Fruit fly (Drosophila melanogaster) whole organism, embryonic: ENCODE results near the gene Snx6.

Experiments
- Antp ChIP-seq: fragments of 200-800 bp; sonication (Bioruptor generic); optimal IDR thresholded peaks from 3 replicates; lab custom pipeline; 2016; ENCODE audit warnings: missing biosample characterization, missing genetic modification characterization
- Atf-2 ChIP-seq: fragments of 200-800 bp; sonication (Bioruptor generic); optimal IDR thresholded peaks from 2 replicates; lab custom pipeline; 2016; ENCODE audit warnings: missing biosample characterization, missing genetic modification characterization
- B-H2 ChIP-seq: fragments of 200-800 bp; sonication (Bioruptor generic); optimal IDR thresholded peaks from 2 replicates; lab custom pipeline; 2018; ENCODE audit warnings: missing biosample characterization, mild to moderate bottlenecking, missing genetic modification characterization
- CG10565 ChIP-seq: fragments of 200-800 bp; sonication (Bioruptor generic); optimal IDR thresholded peaks from 3 replicates; lab custom pipeline; 2016; ENCODE audit warnings: missing biosample characterization, mild to moderate bottlenecking, missing genetic modification characterization
- CG13123 ChIP-seq: fragments of 200-800 bp; sonication (Bioruptor generic); optimal IDR thresholded peaks from 2 replicates; lab custom pipeline; 2016; ENCODE audit warnings: missing biosample characterization, missing genetic modification characterization
- CG13894 ChIP-seq: fragments of 200-800 bp; sonication (Bioruptor generic); optimal IDR thresholded peaks from 3 replicates; lab custom pipeline; 2018; ENCODE audit warnings: missing biosample characterization, mild to moderate bottlenecking, missing genetic modification characterization, moderate library complexity
- CG1529 ChIP-seq: fragments of 200-800 bp; sonication (Bioruptor generic); optimal IDR thresholded peaks from 3 replicates; lab custom pipeline; 2018; ENCODE audit warnings: missing biosample characterization, missing genetic modification characterization
- CG1647 ChIP-seq: fragments of 200-800 bp; sonication (Bioruptor generic); optimal IDR thresholded peaks from 3 replicates; lab custom pipeline; 2016; ENCODE audit warnings: missing biosample characterization, missing genetic modification characterization
- CG17385 ChIP-seq: fragments of 200-800 bp; sonication (Bioruptor generic); optimal IDR thresholded peaks from 3 replicates; lab custom pipeline; 2018; ENCODE audit warnings: missing biosample characterization, mild to moderate bottlenecking, missing genetic modification characterization
- CG17612 ChIP-seq: fragments of 200-800 bp; sonication (Bioruptor generic); IDR thresholded peaks from 2 replicates; pipeline ENCODE4 v1.3.6; 2022; ENCODE audit warnings: missing biosample characterization, missing genetic modification characterization
- CG2202 ChIP-seq: fragments of 200-800 bp; sonication (Bioruptor generic); optimal IDR thresholded peaks from 2 replicates; lab custom pipeline; 2018; ENCODE audit warnings: missing biosample characterization, mild to moderate bottlenecking, missing genetic modification characterization
- CG31224 ChIP-seq: fragments of 200-800 bp; sonication (Bioruptor generic); IDR thresholded peaks from 2 replicates; pipeline ENCODE4 v1.3.6; 2022; ENCODE audit warnings: missing biosample characterization, missing genetic modification characterization
- CG3163 ChIP-seq: fragments of 200-800 bp; sonication (Bioruptor generic); optimal IDR thresholded peaks from 3 replicates; lab custom pipeline; 2016; ENCODE audit warnings: missing biosample characterization, missing genetic modification characterization
- CG32767 ChIP-seq: fragments of 200-800 bp; sonication (Bioruptor generic); IDR thresholded peaks from 2 replicates; pipeline ENCODE4 v1.3.6; 2022; ENCODE audit warnings: missing biosample characterization, missing genetic modification characterization
- CG3281 ChIP-seq: fragments of 200-800 bp; sonication (Bioruptor generic); optimal IDR thresholded peaks from 3 replicates; lab custom pipeline; 2017; ENCODE audit warnings: missing biosample characterization, mild to moderate bottlenecking, missing genetic modification characterization
- CG34422 ChIP-seq: fragments of 200-800 bp; sonication (Bioruptor generic); IDR thresholded peaks from 3 replicates; pipeline ENCODE4 v1.3.6; 2022; ENCODE audit warnings: missing biosample characterization, missing genetic modification characterization
- CG4820 ChIP-seq: fragments of 200-800 bp; sonication (Bioruptor generic); optimal IDR thresholded peaks from 3 replicates; lab custom pipeline; 2016; ENCODE audit warnings: missing biosample characterization, missing genetic modification characterization
- CG6683 ChIP-seq: fragments of 200-800 bp; sonication (Bioruptor generic); optimal IDR thresholded peaks from 2 replicates; lab custom pipeline; 2017; ENCODE audit warnings: missing biosample characterization, mild to moderate bottlenecking, missing genetic modification characterization, missing genetic modification reagents
- CG7556 ChIP-seq: fragments of 200-800 bp; sonication (Bioruptor generic); optimal IDR thresholded peaks from 2 replicates; lab custom pipeline; 2017; ENCODE audit warnings: missing biosample characterization, mild to moderate bottlenecking, missing genetic modification characterization
- CG7963 ChIP-seq: fragments of 200-800 bp; sonication (Bioruptor generic); IDR thresholded peaks from 3 replicates; pipeline ENCODE4 v1.3.6; 2022; ENCODE audit warnings: missing biosample characterization, missing genetic modification characterization; ENCODE audit not compliant: partially characterized antibody
- CG9797 ChIP-seq: fragments of 200-800 bp; sonication (Bioruptor generic); optimal IDR thresholded peaks from 3 replicates; lab custom pipeline; 2018; ENCODE audit warnings: missing biosample characterization, mild to moderate bottlenecking, missing genetic modification characterization
- Chrac-16 ChIP-seq: fragments of 200-800 bp; sonication (Bioruptor generic); optimal IDR thresholded peaks from 3 replicates; lab custom pipeline; 2016; ENCODE audit warnings: missing biosample characterization, missing genetic modification characterization
- Hr51 ChIP-seq, 2 experiments: fragments of 200-800 bp; sonication (Bioruptor generic); optimal IDR thresholded peaks; 2 replicates in 1 of 2; 3 replicates in 1 of 2; lab custom pipeline; 2016 to 2018; ENCODE audit warnings: missing biosample characterization in 2 of 2, missing genetic modification characterization in 2 of 2, mild to moderate bottlenecking in 1 of 2, moderate library complexity in 1 of 2
- MESR4 ChIP-seq: fragments of 200-800 bp; sonication (Bioruptor generic); optimal IDR thresholded peaks from 2 replicates; lab custom pipeline; 2018; ENCODE audit warnings: missing biosample characterization, mild to moderate bottlenecking, missing genetic modification characterization, moderate library complexity
- NC2α ChIP-seq: fragments of 200-800 bp; sonication (Bioruptor generic); optimal IDR thresholded peaks from 2 replicates; lab custom pipeline; 2016; ENCODE audit warnings: missing biosample characterization, missing genetic modification characterization
- Optix ChIP-seq: fragments of 200-800 bp; sonication (Bioruptor generic); IDR thresholded peaks from 3 replicates; pipeline ENCODE4 v1.3.6; 2022; ENCODE audit warnings: missing biosample characterization, missing genetic modification characterization
- Ravus ChIP-seq: fragments of 200-800 bp; sonication (Bioruptor generic); IDR thresholded peaks from 2 replicates; pipeline ENCODE4 v1.3.6; 2022; ENCODE audit warnings: missing biosample characterization, missing genetic modification characterization
- Rx ChIP-seq: fragments of 200-800 bp; sonication (Bioruptor generic); IDR thresholded peaks from 2 replicates; pipeline ENCODE4 v1.3.6; 2022; ENCODE audit warnings: missing biosample characterization, missing genetic modification characterization
- Sry-δ ChIP-seq: fragments of 200-800 bp; sonication (Bioruptor generic); optimal IDR thresholded peaks from 2 replicates; lab custom pipeline; 2016; ENCODE audit warnings: missing biosample characterization, missing genetic modification characterization
- Vsx1 ChIP-seq: fragments of 200-800 bp; sonication (Bioruptor generic); optimal IDR thresholded peaks from 2 replicates; lab custom pipeline; 2017; ENCODE audit warnings: missing biosample characterization, mild to moderate bottlenecking, missing genetic modification characterization, missing genetic modification reagents
- ara ChIP-seq: fragments of 200-800 bp; sonication (Bioruptor generic); IDR thresholded peaks from 2 replicates; pipeline ENCODE4 v1.3.6; 2022; ENCODE audit warnings: missing biosample characterization, missing genetic modification characterization
- cas ChIP-seq: fragments of 200-800 bp; sonication (Bioruptor generic); IDR thresholded peaks from 2 replicates; pipeline ENCODE4 v1.3.6; 2022; ENCODE audit warnings: missing biosample characterization, missing genetic modification characterization
- crol ChIP-seq: fragments of 200-800 bp; sonication (Bioruptor generic); IDR thresholded peaks from 2 replicates; pipeline ENCODE4 v1.3.6; 2022; ENCODE audit warnings: missing biosample characterization, missing genetic modification characterization
- dm ChIP-seq: fragments of 200-800 bp; sonication (Bioruptor generic); optimal IDR thresholded peaks from 3 replicates; lab custom pipeline; 2016; ENCODE audit warnings: missing biosample characterization, missing genetic modification characterization
- gem ChIP-seq: fragments of 200-800 bp; sonication (Bioruptor generic); optimal IDR thresholded peaks from 2 replicates; lab custom pipeline; 2019; ENCODE audit warnings: missing biosample characterization, mild to moderate bottlenecking, missing genetic modification characterization, moderate library complexity
- gfzf ChIP-seq: fragments of 200-800 bp; sonication (Bioruptor generic); optimal IDR thresholded peaks from 2 replicates; lab custom pipeline; 2016; ENCODE audit warnings: missing biosample characterization, mild to moderate bottlenecking, missing genetic modification characterization, moderate library complexity
- ind ChIP-seq: fragments of 200-800 bp; sonication (Bioruptor generic); optimal IDR thresholded peaks from 3 replicates; lab custom pipeline; 2016; ENCODE audit warnings: missing biosample characterization, missing genetic modification characterization
- jing ChIP-seq: fragments of 200-800 bp; sonication (Bioruptor generic); optimal IDR thresholded peaks from 2 replicates; lab custom pipeline; 2018; ENCODE audit warnings: missing biosample characterization, mild to moderate bottlenecking, missing genetic modification characterization
- klu ChIP-seq: fragments of 200-800 bp; sonication (Bioruptor generic); IDR thresholded peaks from 2 replicates; pipeline ENCODE4 v1.3.6; 2022; ENCODE audit warnings: missing biosample characterization, missing genetic modification characterization
- lbe ChIP-seq: fragments of 200-800 bp; sonication (Bioruptor generic); optimal IDR thresholded peaks from 2 replicates; lab custom pipeline; 2016; ENCODE audit warnings: missing biosample characterization, mild to moderate bottlenecking, missing genetic modification characterization
- lola ChIP-seq, 3 experiments: fragments of >200 bp in 2 of 3; fragments of 200-800 bp in 1 of 3; sonication (Bioruptor generic) in 1 of 3; optimal IDR thresholded peaks; 2 replicates each; lab custom pipeline; 2017 to 2019; ENCODE audit warnings: missing biosample characterization in 3 of 3, missing genetic modification characterization in 3 of 3, mild to moderate bottlenecking in 1 of 3, moderate library complexity in 1 of 3
- mam ChIP-seq: fragments of 200-800 bp; sonication (Bioruptor generic); optimal IDR thresholded peaks from 3 replicates; lab custom pipeline; 2016; ENCODE audit warnings: missing biosample characterization, missing genetic modification characterization
- pita ChIP-seq: fragments of 200-800 bp; sonication (Bioruptor generic); optimal IDR thresholded peaks from 2 replicates; lab custom pipeline; 2017; ENCODE audit warnings: missing biosample characterization, mild to moderate bottlenecking, missing genetic modification characterization
- run ChIP-seq: fragments of 200-800 bp; sonication (Bioruptor generic); optimal IDR thresholded peaks from 3 replicates; lab custom pipeline; 2018; ENCODE audit warnings: missing biosample characterization, mild to moderate bottlenecking, missing genetic modification characterization
- sc ChIP-seq, 3 experiments: fragments of >200 bp in 2 of 3; fragments of 200-800 bp in 1 of 3; sonication (Bioruptor generic) in 1 of 3; optimal IDR thresholded peaks; 2 replicates in 2 of 3; 3 replicates in 1 of 3; lab custom pipeline; 2017; ENCODE audit warnings: mild to moderate bottlenecking in 1 of 3, missing biosample characterization in 1 of 3, missing genetic modification characterization in 1 of 3, missing genetic modification reagents in 1 of 3
- sens-2 ChIP-seq: fragments of 200-800 bp; sonication (Bioruptor generic); IDR thresholded peaks from 2 replicates; pipeline ENCODE4 v1.3.6; 2022; ENCODE audit warnings: missing biosample characterization, missing genetic modification characterization
- sr ChIP-seq: fragments of 200-800 bp; sonication (Bioruptor generic); IDR thresholded peaks from 3 replicates; pipeline ENCODE4 v1.3.6; 2022; ENCODE audit warnings: missing biosample characterization, missing genetic modification characterization
- ssp ChIP-seq: fragments of 200-800 bp; sonication (Bioruptor generic); IDR thresholded peaks from 2 replicates; pipeline ENCODE4 v1.3.6; 2022; ENCODE audit warnings: missing biosample characterization, missing genetic modification characterization
- toy ChIP-seq: fragments of 200-800 bp; sonication (Bioruptor generic); IDR thresholded peaks from 2 replicates; pipeline ENCODE4 v1.3.6; 2022; ENCODE audit warnings: missing biosample characterization, missing genetic modification characterization
- wek ChIP-seq: fragments of 200-800 bp; sonication (Bioruptor generic); optimal IDR thresholded peaks from 3 replicates; lab custom pipeline; 2018; ENCODE audit warnings: missing biosample characterization, mild to moderate bottlenecking, missing genetic modification characterization, moderate library complexity

The Snx6 gene

DNA sequence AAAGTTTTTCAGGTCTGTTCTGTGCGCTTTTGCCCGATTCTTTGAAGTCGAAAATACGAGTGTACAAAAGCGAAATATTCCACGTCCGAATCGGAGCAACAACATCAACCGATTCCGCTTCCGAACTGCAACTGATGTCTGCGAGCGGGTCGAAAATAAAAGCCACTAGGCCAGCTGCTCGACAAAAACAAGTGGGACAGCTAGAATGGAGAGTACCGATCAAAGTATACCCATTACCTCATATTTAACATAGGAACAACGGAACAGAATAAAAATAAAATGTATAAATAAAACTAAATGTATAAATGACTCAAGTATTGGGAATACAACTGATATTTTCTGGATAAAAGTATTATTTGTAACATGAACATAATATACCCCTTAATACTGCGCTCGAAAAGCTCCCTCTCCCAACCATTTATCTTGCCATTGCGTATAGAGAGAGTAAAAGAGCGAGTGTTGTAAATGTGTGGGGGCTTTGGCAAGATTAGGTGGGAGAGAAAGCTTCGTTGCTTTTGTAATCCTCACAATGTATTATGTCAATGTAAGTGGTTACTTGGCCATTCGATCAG is 15.5 kb downstream of the Snx6 start, which contains the start of gene SLC5A11 (continued):
- TF ChIP-seq NC2α (GFP tag; lab: Kevin White, UChicago) (peak; percentile 22), ssp (GFP tag; lab: Robert Waterston, UW) (peak; percentile 91), MESR4 (GFP tag; lab: Kevin White, UChicago) (peak; percentile 28), CG7556 (GFP tag; lab: Kevin White, UChicago) (peak; percentile 99), dm (GFP tag; lab: Kevin White, UChicago) (peak; percentile 70), CG7963 (GFP tag; lab: Robert Waterston, UW) (no peak), Hr51 (GFP tag; optimal IDR thresholded peaks at IDR 0.05; lab: Kevin White, UChicago) (peak; percentile 98 to 100), run (tag; lab: Kevin White, UChicago) (peak; percentile 96), Vsx1 (GFP tag; lab: Kevin White, UChicago) (peak; percentile 95), jing (peak; percentile 99), CG1529 (GFP tag; lab: Kevin White, UChicago) (peak; percentile 94), Ravus (peak; percentile 64), Optix (GFP tag; lab: Robert Waterston, UW) (peak; percentile 68; the same call in 2 of the 3 replicates), CG17385 (GFP tag; lab: Kevin White, UChicago) (peak; percentile 93), sr (GFP tag; lab: Robert Waterston, UW) (peak; percentile 93), CG32767 (GFP tag; lab: Robert Waterston, UW) (peak; percentile 94), gfzf (peak; percentile 31), CG13123 (GFP tag; lab: Kevin White, UChicago) (peak; percentile 87), CG31224 (peak; percentile 93), Atf-2 (GFP tag; lab: Kevin White, UChicago) (peak; percentile 95), mam (peak; percentile 95), CG1647 (GFP tag; lab: Kevin White, UChicago) (peak; percentile 99), sc (optimal IDR thresholded peaks at IDR 0.05; lab: Kevin White, UChicago) (no peak), sc (GFP tag; optimal IDR thresholded peaks at IDR 0.05; lab: Kevin White, UChicago) (peak; percentile 88), CG9797 (GFP tag; lab: Kevin White, UChicago) (peak; percentile 19), CG2202 (peak; percentile 77), Chrac-16 (GFP tag; lab: Kevin White, UChicago) (peak; percentile 87), pita (GFP tag; lab: Kevin White, UChicago) (no peak), sens-2 (GFP tag; lab: Robert Waterston, UW) (peak; percentile 95), B-H2 (GFP tag; lab: Kevin White, UChicago) (peak; percentile 88), cas (GFP tag; lab: Robert Waterston, UW) (peak; percentile 99), Rx (GFP tag; lab: Robert Waterston, UW) (peak; percentile 85), CG4820 (peak; percentile 99), CG13894 (tag; lab: Kevin White, UChicago) (peak; percentile 94), CG3163 (GFP tag; lab: Kevin White, UChicago) (peak; percentile 46), lola (GFP tag; optimal IDR thresholded peaks at IDR 0.05; lab: Kevin White, UChicago) (peak in 1 of 3 experiments; percentile 97), CG34422 (GFP tag; lab: Robert Waterston, UW) (peak; percentile 97), CG17612 (GFP tag; lab: Robert Waterston, UW) (peak; percentile 88), wek (GFP tag; lab: Kevin White, UChicago) (peak; percentile 49), CG6683 (GFP tag; lab: Kevin White, UChicago) (peak; percentile 95), Antp (peak; percentile 64), lbe (GFP tag; lab: Kevin White, UChicago) (peak; percentile 99), toy (GFP tag; lab: Robert Waterston, UW) (peak; percentile 94), ind (GFP tag; lab: Kevin White, UChicago) (peak; percentile 96), CG10565 (peak; percentile 94), ara (GFP tag; lab: Robert Waterston, UW) (peak; percentile 94), klu (GFP tag; lab: Robert Waterston, UW) (peak; percentile 94), gem (tag; lab: Kevin White, UChicago) (peak; percentile 98), crol (GFP tag; lab: Robert Waterston, UW) (0 out of 2 replicates have a peak, but pooled peaks have one; percentile 19), CG3281 (GFP tag; lab: Kevin White, UChicago) (peak; percentile 96), Sry-δ (GFP tag; lab: Kevin White, UChicago) (peak; percentile 75)
